Worm (Caenorhabditis elegans) whole organism, late embryonic: ENCODE measurements around the gene iff-2.

Source experiments
- ceh-48 ChIP-seq: sonication (generic microtip); optimal IDR thresholded peaks from 2 replicates; lab custom pipeline; 2016; ENCODE audit warnings: missing genetic modification characterization, inconsistent platforms, missing compliant biosample characterization
- gmeb-2 ChIP-seq: sonication (generic microtip); optimal IDR thresholded peaks from 2 replicates; lab custom pipeline; 2016; ENCODE audit warnings: missing genetic modification characterization, inconsistent platforms, missing compliant biosample characterization
- syd-9 ChIP-seq: sonication (generic microtip); optimal IDR thresholded peaks from 2 replicates; lab custom pipeline; 2016; ENCODE audit warnings: mild to moderate bottlenecking, missing genetic modification characterization, moderate library complexity, missing compliant biosample characterization
- tbx-7 ChIP-seq: sonication (generic microtip); optimal IDR thresholded peaks from 2 replicates; lab custom pipeline; 2016; ENCODE audit warnings: missing genotype, missing genetic modification characterization, missing compliant biosample characterization

ce11 chrII:8562002-8562401 is 835 bp upstream of the iff-2 start, which contains the start of gene F54C9.14:
- TF ChIP-seq gmeb-2 (tag; lab: Kevin White, UChicago) (no peak), syd-9 (tag; lab: Kevin White, UChicago) (no peak), tbx-7 (no peak), ceh-48 (no peak)
